Worm (Caenorhabditis elegans): ENCODE measurements around the gene cyp-13A11.

DNA sequence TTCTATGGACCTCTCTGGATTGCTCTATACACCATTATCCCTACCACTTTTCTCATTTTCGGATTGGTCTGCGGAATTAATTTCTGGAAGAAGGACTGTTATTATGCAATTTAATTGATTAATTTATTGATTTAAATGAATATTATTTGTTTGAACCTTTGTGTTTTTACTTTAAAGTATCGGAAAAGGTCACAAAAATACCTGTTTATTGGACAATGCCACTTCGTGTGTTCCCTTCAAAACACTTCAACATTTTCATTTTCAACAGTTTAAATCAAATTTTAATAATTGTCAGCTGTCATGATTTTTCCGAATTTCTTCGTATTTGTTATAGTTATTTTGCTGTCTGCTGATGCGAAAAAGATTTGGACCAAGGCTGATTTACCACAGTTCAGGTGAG, 29.8 kb upstream of the cyp-13A11 start, which contains the start of gene ZK1010.12:
- TF ChIP-seq daf-8 (GFP tag; IDR thresholded peaks at IDR 0.05) (no peak), unc-62 (GFP tag; optimal IDR thresholded peaks at IDR 0.05 in 1 of 2) (peak in 1 of 2 experiments; percentile 60), unc-62 (tag; optimal IDR thresholded peaks at IDR 0.05) (no peak), nhr-237 (tag; optimal IDR thresholded peaks at IDR 0.05) (no peak), nhr-77 (tag; optimal IDR thresholded peaks at IDR 0.05) (no peak), zip-2 (tag; optimal IDR thresholded peaks at IDR 0.05) (no peak), unc-130 (GFP tag; optimal IDR thresholded peaks at IDR 0.05) (no peak), ZK546.5 (tag; optimal IDR thresholded peaks at IDR 0.05) (no peak)
